Worm (Caenorhabditis elegans): ENCODE measurements around the gene ctps-1.

Gene ctps-1

ce11 chrV:16786012-16786411 lies 8.7 kb upstream of the ctps-1 start:
- peak in 1 of 2 experiments; percentile 21 for TF ChIP-seq unc-62 (GFP tag; optimal IDR thresholded peaks at IDR 0.05 in 1 of 2)
- TF ChIP-seq unc-62 (tag; optimal IDR thresholded peaks at IDR 0.05) = no peak
- TF ChIP-seq nhr-77 (tag; optimal IDR thresholded peaks at IDR 0.05) = no peak
- TF ChIP-seq skn-1 (tag; optimal IDR thresholded peaks at IDR 0.05) = no peak
- no peak for TF ChIP-seq lin-1 (GFP tag; IDR thresholded peaks at IDR 0.05)
- peak; percentile 57 for TF ChIP-seq aha-1 (tag)

ce11 chrV:16788967-16789366 lies 5.7 kb upstream of the ctps-1 start, which contains the start of gene immt-2:
Gene immt-2 (plus strand): TSS chrV:16789267.
- TF ChIP-seq lin-39 (tag; optimal IDR thresholded peaks at IDR 0.05) (no peak), set-16 (GFP tag; IDR thresholded peaks at IDR 0.05) (no peak), F49E8.2 (tag; optimal IDR thresholded peaks at IDR 0.05; ENCODE audit: borderline replicate concordance) (no peak), mxl-3 (GFP tag; optimal IDR thresholded peaks at IDR 0.05) (no peak), T20F7.1 (GFP tag; optimal IDR thresholded peaks at IDR 0.05) (no peak)

ce11 chrV:16792717-16793116 lies 2.0 kb upstream of the ctps-1 start:
- no peak for TF ChIP-seq F49E8.2 (tag; optimal IDR thresholded peaks at IDR 0.05; ENCODE audit: borderline replicate concordance)
- peak; percentile 82 for TF ChIP-seq set-16 (GFP tag; IDR thresholded peaks at IDR 0.05)

DNA sequence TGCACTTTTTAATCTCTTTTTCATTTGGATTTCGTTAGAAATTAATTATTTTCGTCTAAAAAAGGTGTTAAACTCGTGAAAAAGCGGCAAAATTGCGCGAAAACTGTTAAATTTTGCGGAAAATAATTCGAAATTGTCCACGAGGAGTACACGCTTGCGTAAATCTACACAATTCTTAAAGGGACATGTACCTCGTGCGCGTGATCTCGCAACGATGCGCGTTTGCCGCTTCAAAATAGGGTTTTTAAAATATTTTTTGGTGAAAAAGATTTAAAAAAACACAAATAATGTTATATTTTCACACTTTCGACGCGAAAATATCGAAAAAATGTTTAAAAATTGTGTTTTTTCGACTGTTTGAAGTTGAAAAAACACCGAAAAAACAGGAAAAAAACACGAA lies 1.4 kb upstream of the ctps-1 start:
- TF ChIP-seq R02D3.7 (tag; optimal IDR thresholded peaks at IDR 0.05) = peak; percentile 12
- TF ChIP-seq hlh-11 (tag; optimal IDR thresholded peaks at IDR 0.05) = no peak
- TF ChIP-seq unc-130 (GFP tag; optimal IDR thresholded peaks at IDR 0.05) = peak; percentile 42
- no peak for TF ChIP-seq unc-39 (tag; optimal IDR thresholded peaks at IDR 0.05)

- no peak for TF ChIP-seq mep-1 (tag; optimal IDR thresholded peaks at IDR 0.05)
- TF ChIP-seq nhr-76 (tag; optimal IDR thresholded peaks at IDR 0.05) = no peak
- peak in 1 of 2 experiments; percentile 93 for TF ChIP-seq unc-62 (GFP tag; optimal IDR thresholded peaks at IDR 0.05 in 1 of 2)
- no peak for TF ChIP-seq unc-62 (tag; optimal IDR thresholded peaks at IDR 0.05)
Measured at ce11 chrV:16794079-16794478, 599 bp upstream of the ctps-1 start.

DNA sequence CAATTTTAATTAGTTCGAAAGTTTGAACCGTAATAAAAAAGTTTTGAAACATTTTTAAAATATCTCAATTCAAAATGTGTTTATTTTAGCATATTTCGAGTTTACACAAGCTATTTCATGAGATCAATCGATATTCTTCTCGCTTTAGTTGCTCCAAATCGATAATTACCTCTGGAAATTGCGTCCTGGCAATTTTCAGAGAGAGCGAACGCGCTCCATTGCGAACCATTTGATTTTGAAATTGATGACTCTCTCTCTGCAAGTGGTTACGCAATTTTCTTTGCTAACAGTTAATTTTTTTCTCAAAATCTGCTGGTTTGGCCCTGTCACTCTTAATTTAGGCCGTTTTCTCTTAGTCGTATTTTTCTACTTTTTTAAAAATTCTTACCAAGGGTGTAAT lies 5.8 kb downstream of the ctps-1 start:
- TF ChIP-seq zfp-3 (GFP tag; conservative IDR thresholded peaks at IDR 0.05) = no peak
- TF ChIP-seq lin-38 (GFP tag; IDR thresholded peaks at IDR 0.05) = peak; percentile 16; the same call in 1 of the 2 replicates
- peak; percentile 3 for TF ChIP-seq mes-2 (tag; optimal IDR thresholded peaks at IDR 0.05; ENCODE audit: poor library complexity, severe bottlenecking)
- TF ChIP-seq nhr-25 (tag; optimal IDR thresholded peaks at IDR 0.05; ENCODE audit: borderline replicate concordance, insufficient read depth) = no peak
- peak; percentile 48 for TF ChIP-seq aha-1 (tag)
- no peak for TF ChIP-seq sdz-12 (GFP tag; optimal IDR thresholded peaks at IDR 0.05)

DNA sequence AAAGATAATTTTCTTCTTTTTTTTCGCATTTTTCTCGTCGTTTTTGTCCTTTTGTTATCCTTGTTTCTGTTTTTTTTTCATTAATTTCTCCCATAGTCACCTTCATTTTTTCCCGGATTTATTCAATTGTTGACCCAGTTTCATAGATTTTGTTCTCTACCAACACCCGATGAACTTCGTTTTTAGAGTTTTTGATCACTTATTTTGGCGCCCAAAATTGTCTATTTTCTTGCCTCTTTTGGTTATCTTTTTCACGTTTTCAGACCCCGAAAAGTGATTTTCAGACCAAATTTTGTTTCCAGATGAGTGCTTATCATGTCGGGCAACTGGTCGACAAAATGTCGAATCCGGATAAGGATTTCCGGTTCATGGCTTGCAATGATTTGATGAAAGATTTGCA lies 7.9 kb downstream of the ctps-1 start, which contains the start of gene cand-1:
Gene cand-1, plus strand, starts transcription at position 301 of the 400 bp plus-strand sequence.
- no peak for TF ChIP-seq attf-4 (tag; optimal IDR thresholded peaks at IDR 0.05)
- no peak for TF ChIP-seq zfp-3 (GFP tag; conservative IDR thresholded peaks at IDR 0.05)
- TF ChIP-seq lin-38 (GFP tag; IDR thresholded peaks at IDR 0.05) = no peak
- no peak for TF ChIP-seq ceh-28 (tag; optimal IDR thresholded peaks at IDR 0.05)
- no peak for TF ChIP-seq set-16 (GFP tag; IDR thresholded peaks at IDR 0.05)
- no peak for TF ChIP-seq nhr-41 (GFP tag; IDR thresholded peaks at IDR 0.05)
- TF ChIP-seq aly-2 (tag; optimal IDR thresholded peaks at IDR 0.05) = no peak
- TF ChIP-seq ceh-32 (tag; optimal IDR thresholded peaks at IDR 0.05; ENCODE audit: poor library complexity) = no peak

- TF ChIP-seq saeg-2 (GFP tag; IDR thresholded peaks at IDR 0.05) = no peak
- peak; percentile 68 for TF ChIP-seq aha-1 (tag)
Measured at ce11 chrV:16804795-16805194, 10.1 kb downstream of the ctps-1 start.

Data from whole organism, L4 larva.